Worm (Caenorhabditis elegans) whole organism, L4 larva: ENCODE data around the gene oac-40.

ENCODE experiments used
- D1046.2 ChIP-seq: fragments of 200-800 bp; sonication (Bioruptor generic); IDR thresholded peaks from 2 replicates; pipeline ENCODE4 v1.3.6; 2022; ENCODE audit warnings: missing genetic modification characterization, missing compliant biosample characterization
- F10B5.3 ChIP-seq: sonication (generic microtip); optimal IDR thresholded peaks from 2 replicates; lab custom pipeline; 2016; ENCODE audit warnings: mild to moderate bottlenecking, missing genetic modification characterization, missing compliant biosample characterization
- F26F4.8 ChIP-seq: fragments of 200-800 bp; sonication (Bioruptor generic); conservative IDR thresholded peaks from 2 replicates; pipeline ENCODE4 v1.3.6; 2022; ENCODE audit warnings: missing genetic modification characterization, missing compliant biosample characterization
- R02D3.7 ChIP-seq: fragments of 150-350 bp; sonication (generic microtip); optimal IDR thresholded peaks from 3 replicates; lab custom pipeline; 2014; ENCODE audit warnings: missing biosample characterization, missing genetic modification characterization
- Y48G9A.11 ChIP-seq: fragments of 200-800 bp; sonication (Bioruptor generic); IDR thresholded peaks from 2 replicates; pipeline ENCODE4 v1.3.6; 2022; ENCODE audit warnings: missing genetic modification reagents, missing genetic modification characterization, missing compliant biosample characterization
- aha-1 ChIP-seq: fragments of 150-350 bp; peaks from one replicate; lab custom pipeline; 2014; ENCODE audit warnings: missing biosample characterization, missing genetic modification characterization
- ama-1 ChIP-seq: fragments of 150-350 bp; optimal IDR thresholded peaks from 2 replicates; lab custom pipeline; 2014; ENCODE audit warnings: inconsistent platforms, mixed read lengths
- arid-1 ChIP-seq: fragments of 200-800 bp; sonication (Bioruptor generic); conservative IDR thresholded peaks from 2 replicates; pipeline ENCODE4 v1.3.6; 2022; ENCODE audit warnings: missing genetic modification reagents, missing genetic modification characterization, missing compliant biosample characterization
- ceh-62 ChIP-seq: sonication (generic microtip); optimal IDR thresholded peaks from 2 replicates; lab custom pipeline; 2017; ENCODE audit warnings: missing biosample characterization, missing genetic modification characterization
- cey-2 ChIP-seq: sonication (generic microtip); optimal IDR thresholded peaks from 3 replicates; lab custom pipeline; 2017; ENCODE audit warnings: missing genetic modification characterization, mild to moderate bottlenecking, missing compliant biosample characterization, antibody characterized with exemption, borderline replicate concordance; ENCODE audit not compliant: insufficient read depth
- ctbp-1 ChIP-seq: fragments of 200-800 bp; sonication (Bioruptor generic); IDR thresholded peaks from 2 replicates; pipeline ENCODE4 v1.3.6; 2022; ENCODE audit warnings: missing genetic modification reagents, missing genetic modification characterization, missing compliant biosample characterization
- daf-16 ChIP-seq, 3 experiments: sonication (generic microtip); optimal IDR thresholded peaks; 2 replicates each; lab custom pipeline; 2016 to 2017; ENCODE audit warnings: missing genetic modification characterization in 3 of 3, missing genetic modification reagents in 3 of 3, mild to moderate bottlenecking in 2 of 3, missing compliant biosample characterization in 2 of 3, missing biosample characterization in 1 of 3, moderate library complexity in 1 of 3
- daf-8 ChIP-seq: fragments of 200-800 bp; sonication (Bioruptor generic); IDR thresholded peaks from 2 replicates; pipeline ENCODE4 v1.3.6; 2022; ENCODE audit warnings: missing genetic modification characterization, missing compliant biosample characterization
- dmd-6 ChIP-seq: fragments of 200-800 bp; sonication (Bioruptor generic); IDR thresholded peaks from 2 replicates; pipeline ENCODE4 v1.3.6; 2022; ENCODE audit warnings: missing genetic modification reagents, missing genetic modification characterization, missing compliant biosample characterization
- duxl-1 ChIP-seq: sonication (generic microtip); optimal IDR thresholded peaks from 2 replicates; lab custom pipeline; 2016; ENCODE audit warnings: mild to moderate bottlenecking, missing genetic modification characterization, moderate library complexity, missing compliant biosample characterization; ENCODE audit not compliant: poor library complexity
- egl-27 ChIP-seq: sonication (generic microtip); optimal IDR thresholded peaks from 3 replicates; lab custom pipeline; 2017; ENCODE audit warnings: missing biosample characterization, missing genetic modification reagents, missing genetic modification characterization
- fkh-10 ChIP-seq: fragments of 150-350 bp; optimal IDR thresholded peaks from 2 replicates; lab custom pipeline; 2014; ENCODE audit warnings: missing biosample characterization, missing genetic modification reagents, missing genetic modification characterization
- gei-8 ChIP-seq: fragments of 200-800 bp; sonication (Bioruptor generic); optimal IDR thresholded peaks from 2 replicates; lab custom pipeline; 2018; ENCODE audit warnings: mild to moderate bottlenecking, missing genetic modification characterization, missing compliant biosample characterization
- hlh-30 ChIP-seq: sonication (generic microtip); optimal IDR thresholded peaks from 2 replicates; lab custom pipeline; 2017; ENCODE audit warnings: antibody characterized with exemption, mild to moderate bottlenecking, missing genetic modification characterization, missing compliant biosample characterization; ENCODE audit not compliant: insufficient read depth
- lim-7 ChIP-seq: fragments of 200-800 bp; sonication (Bioruptor generic); IDR thresholded peaks from 2 replicates; pipeline ENCODE4 v1.3.6; 2022; ENCODE audit warnings: missing genetic modification characterization, missing compliant biosample characterization
- madf-5 ChIP-seq, 2 experiments: fragments of 200-800 bp; sonication (Bioruptor generic); IDR thresholded peaks; 2 replicates each; pipeline ENCODE4 v1.3.6; 2022; ENCODE audit warnings: missing compliant biosample characterization in 2 of 2, missing genetic modification characterization in 2 of 2
- mdl-1 ChIP-seq, 2 experiments: fragments of 150-350 bp in 1 of 2; sonication (generic microtip) in 1 of 2; optimal IDR thresholded peaks; 2 replicates each; lab custom pipeline; 2014 to 2017; ENCODE audit warnings: missing biosample characterization in 2 of 2, missing genetic modification characterization in 2 of 2
- mdt-29 ChIP-seq: fragments of 200-800 bp; sonication (Bioruptor generic); IDR thresholded peaks from 2 replicates; pipeline ENCODE4 v1.3.6; 2022; ENCODE audit warnings: missing genetic modification reagents, missing genetic modification characterization, missing compliant biosample characterization
- nhr-237 ChIP-seq: sonication (generic microtip); optimal IDR thresholded peaks from 2 replicates; lab custom pipeline; 2017; ENCODE audit warnings: missing biosample characterization, missing genetic modification characterization
- nhr-28 ChIP-seq: fragments of 150-350 bp; optimal IDR thresholded peaks from 2 replicates; lab custom pipeline; 2014; ENCODE audit warnings: missing biosample characterization, missing genetic modification characterization
- nhr-42 ChIP-seq: fragments of 200-800 bp; sonication (Bioruptor generic); IDR thresholded peaks from 2 replicates; pipeline ENCODE4 v1.3.6; 2022; ENCODE audit warnings: missing genetic modification characterization, missing compliant biosample characterization
- nhr-76 ChIP-seq: fragments of 150-350 bp; optimal IDR thresholded peaks from 2 replicates; lab custom pipeline; 2014; ENCODE audit warnings: missing biosample characterization, missing genetic modification characterization
- pqm-1 ChIP-seq: sonication (generic microtip); optimal IDR thresholded peaks from 2 replicates; lab custom pipeline; 2017; ENCODE audit warnings: missing biosample characterization, missing genetic modification characterization
- skn-1 ChIP-seq: fragments of 150-350 bp; optimal IDR thresholded peaks from 2 replicates; lab custom pipeline; 2014; ENCODE audit warnings: missing biosample characterization, missing genetic modification characterization
- snpc-1.2 ChIP-seq: fragments of 200-800 bp; sonication (Bioruptor generic); IDR thresholded peaks from 2 replicates; pipeline ENCODE4 v1.3.6; 2022; ENCODE audit warnings: missing genetic modification reagents, missing genetic modification characterization, missing compliant biosample characterization
- spr-3 ChIP-seq: fragments of 200-800 bp; sonication (Bioruptor generic); optimal IDR thresholded peaks from 2 replicates; lab custom pipeline; 2018; ENCODE audit warnings: mild to moderate bottlenecking, missing genetic modification characterization, missing compliant biosample characterization
- unc-62 ChIP-seq, 3 experiments: fragments of 150-350 bp in 1 of 3; sonication (generic microtip); optimal IDR thresholded peaks in 2 of 3; peaks in 1 of 3; 1 replicate in 1 of 3; 2 replicates in 2 of 3; lab custom pipeline; 2014 to 2017; ENCODE audit warnings: missing biosample characterization in 3 of 3, missing genetic modification characterization in 3 of 3, missing genetic modification reagents in 3 of 3, missing genotype in 1 of 3
- vab-7 ChIP-seq: fragments of 200-800 bp; sonication (Bioruptor generic); IDR thresholded peaks from 2 replicates; pipeline ENCODE4 v1.3.6; 2022; ENCODE audit warnings: missing genetic modification reagents, missing genetic modification characterization, missing compliant biosample characterization
- zag-1 ChIP-seq: fragments of 150-350 bp; optimal IDR thresholded peaks from 2 replicates; lab custom pipeline; 2014; ENCODE audit warnings: missing biosample characterization, missing genetic modification characterization
- zfp-3 ChIP-seq: fragments of 200-800 bp; sonication (Bioruptor generic); conservative IDR thresholded peaks from 2 replicates; pipeline ENCODE4 v1.3.6; 2022; ENCODE audit warnings: missing genetic modification reagents, missing genetic modification characterization, missing compliant biosample characterization
- ztf-11 ChIP-seq: fragments of 150-350 bp; optimal IDR thresholded peaks from 2 replicates; lab custom pipeline; 2014; ENCODE audit warnings: missing biosample characterization, missing genetic modification characterization

The oac-40 gene

ce11 chrV:8990194-8990649 is 26.4 kb upstream of the oac-40 start, which contains the start of gene F59E11.7:
F59E11.7 (plus strand) TSS chrV:8990244.
- TF ChIP-seq gei-8, result no peak

ce11 chrV:8991679-8992078 is 24.9 kb upstream of the oac-40 start, which contains the start of gene F59E11.6:
F59E11.6 (plus strand) TSS chrV:8991789.
- TF ChIP-seq aha-1 (peak; percentile 89), nhr-42 (GFP tag; lab: Robert Waterston, UW) (no peak), mdt-29 (no peak), Y48G9A.11 (GFP tag; lab: Robert Waterston, UW) (no peak)

ce11 chrV:8994272-8994671 is 22.3 kb upstream of the oac-40 start:
- TF ChIP-seq unc-62 (GFP tag; optimal IDR thresholded peaks at IDR 0.05 in 1 of 2; lab: Kevin White, UChicago), result peak in 1 of 2 experiments; percentile 33
- TF ChIP-seq unc-62 (tag; optimal IDR thresholded peaks at IDR 0.05; lab: Kevin White, UChicago), result no peak
- TF ChIP-seq mdl-1 (tag; optimal IDR thresholded peaks at IDR 0.05; lab: Kevin White, UChicago), result peak in 1 of 2 experiments; percentile 54
- TF ChIP-seq ctbp-1 (GFP tag; lab: Robert Waterston, UW), result no peak
- TF ChIP-seq aha-1, result peak; percentile 36
- peak; percentile 39 for TF ChIP-seq nhr-28 (tag; lab: Kevin White, UChicago)
- TF ChIP-seq, all 104 proteins: peak for 4

ce11 chrV:8994801-8995200 is 21.8 kb upstream of the oac-40 start, which contains the start of gene F59E11.5:
F59E11.5 (plus strand) TSS chrV:8995101.
- no peak for TF ChIP-seq R02D3.7 (tag; lab: Kevin White, UChicago)
- no peak for TF ChIP-seq ama-1 (lab: Kevin White, UChicago)
- no peak for TF ChIP-seq daf-8 (GFP tag; lab: Robert Waterston, UW)
- no peak for TF ChIP-seq cey-2 (tag; lab: Kevin White, UChicago)
- no peak for TF ChIP-seq madf-5 (GFP tag; IDR thresholded peaks at IDR 0.05; lab: Robert Waterston, UW)
- no peak for TF ChIP-seq skn-1
- TF ChIP-seq, all 104 proteins: peak for 0

- TF ChIP-seq zfp-3 (no peak), zag-1 (tag; lab: Kevin White, UChicago) (no peak), ama-1 (lab: Kevin White, UChicago) (no peak), daf-16 (GFP tag; optimal IDR thresholded peaks at IDR 0.05; lab: Kevin White, UChicago) (no peak), daf-16 (tag; optimal IDR thresholded peaks at IDR 0.05; lab: Kevin White, UChicago) (no peak), dmd-6 (GFP tag; lab: Robert Waterston, UW) (no peak), ceh-62 (tag; lab: Kevin White, UChicago) (no peak), pqm-1 (no peak), lim-7 (GFP tag; lab: Robert Waterston, UW) (no peak), spr-3 (no peak), hlh-30 (no peak), F26F4.8 (no peak), D1046.2 (GFP tag; lab: Robert Waterston, UW) (no peak), R02D3.7 (tag; lab: Kevin White, UChicago) (no peak), vab-7 (no peak), ztf-11 (tag; lab: Kevin White, UChicago) (no peak), F10B5.3 (no peak), nhr-76 (no peak), unc-62 (GFP tag; optimal IDR thresholded peaks at IDR 0.05 in 1 of 2; lab: Kevin White, UChicago) (no peak), unc-62 (tag; optimal IDR thresholded peaks at IDR 0.05; lab: Kevin White, UChicago) (no peak), duxl-1 (tag; lab: Kevin White, UChicago) (no peak)
Measured at ce11 chrV:9001175-9001574, 15.4 kb upstream of the oac-40 start, which contains the start of gene F59E11.2. F59E11.2 (plus strand) TSS chrV:9001475.

DNA sequence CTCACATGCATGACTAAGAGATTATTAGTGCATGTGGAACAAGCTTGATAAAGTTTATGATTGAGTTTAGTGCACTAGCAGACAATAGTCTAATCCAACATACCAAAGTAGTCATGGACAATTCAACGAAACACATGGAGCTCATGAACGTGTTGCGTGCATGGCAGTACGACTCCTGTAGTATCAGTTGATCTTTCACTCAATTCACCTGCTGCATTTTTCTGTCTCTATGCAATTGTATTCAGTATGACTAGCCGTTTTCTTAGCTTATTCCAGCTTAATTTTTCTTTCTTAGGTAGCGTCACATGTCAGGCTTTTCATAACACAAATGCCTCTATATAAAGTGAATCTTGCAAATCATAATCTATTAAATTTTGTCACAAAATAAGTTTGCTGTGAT is 13.3 kb upstream of the oac-40 start, which contains the start of gene srx-1:
Gene srx-1 (plus strand): TSS at position 382 of the 400 bp plus-strand sequence.
- TF ChIP-seq fkh-10 (GFP tag; lab: Kevin White, UChicago), result no peak
- TF ChIP-seq nhr-237 (tag; lab: Kevin White, UChicago), result no peak
- TF ChIP-seq egl-27 (tag; lab: Kevin White, UChicago), result no peak
- no peak for TF ChIP-seq arid-1 (GFP tag; lab: Robert Waterston, UW)
- no peak for TF ChIP-seq snpc-1.2 (GFP tag; lab: Robert Waterston, UW)
- TF ChIP-seq unc-62 (GFP tag; optimal IDR thresholded peaks at IDR 0.05 in 1 of 2; lab: Kevin White, UChicago), result peak in 1 of 2 experiments; percentile 98
- TF ChIP-seq unc-62 (tag; optimal IDR thresholded peaks at IDR 0.05; lab: Kevin White, UChicago), result no peak
